Worm (Caenorhabditis elegans): ENCODE results near the gene unc-26.

Gene unc-26

DNA sequence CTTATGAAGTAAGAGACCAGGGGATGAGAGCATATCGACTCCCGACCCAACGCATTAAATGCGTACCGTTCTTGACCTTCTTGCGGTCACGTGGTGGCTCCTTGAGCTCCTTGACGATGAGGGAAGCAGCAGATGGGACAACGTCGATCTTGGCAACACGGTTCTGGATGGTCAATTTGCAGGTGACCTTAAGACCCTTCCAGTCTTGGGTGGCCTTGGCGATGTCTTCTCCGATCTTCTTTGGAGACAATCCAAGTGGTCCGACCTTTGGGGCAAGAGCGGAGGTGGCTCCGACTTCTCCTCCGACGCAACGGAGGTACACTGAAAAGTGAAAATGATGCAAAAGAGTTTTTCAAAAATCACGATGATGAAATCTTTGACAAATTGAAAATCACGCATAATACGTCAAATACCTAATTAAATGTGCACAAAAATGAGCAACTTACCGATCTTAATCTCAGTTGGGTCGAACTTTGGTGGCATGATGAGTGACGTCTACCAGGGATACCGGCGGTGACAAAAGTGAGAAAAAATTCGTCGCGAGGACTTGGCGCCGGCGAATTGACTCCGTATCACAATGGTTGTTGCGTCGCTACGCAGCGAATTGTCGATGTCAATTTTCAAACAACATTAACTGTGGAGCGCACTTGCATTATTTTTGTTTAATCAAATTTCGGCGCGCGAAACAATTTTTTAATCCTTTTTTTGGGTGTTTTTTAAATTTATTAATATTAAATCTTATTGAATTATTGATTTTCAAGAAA lies 32.1 kb downstream of the unc-26 start, which contains the start of gene rpl-12 (continued):
- peak; percentile 97 for TF ChIP-seq egl-13 (tag; optimal IDR thresholded peaks at IDR 0.05)
- TF ChIP-seq irx-1 (tag; optimal IDR thresholded peaks at IDR 0.05): peak; percentile 99
- TF ChIP-seq nhr-28 (tag; optimal IDR thresholded peaks at IDR 0.05): peak; percentile 36
- peak; percentile 71 for TF ChIP-seq ceh-90 (tag; optimal IDR thresholded peaks at IDR 0.05)
- peak; percentile 99 for TF ChIP-seq dsc-1 (tag; optimal IDR thresholded peaks at IDR 0.05)
- TF ChIP-seq snpc-4 (tag; optimal IDR thresholded peaks at IDR 0.05): peak; percentile 92
- TF ChIP-seq fkh-8 (tag; optimal IDR thresholded peaks at IDR 0.05): peak; percentile 100
- TF ChIP-seq nhr-19 (GFP tag; conservative IDR thresholded peaks at IDR 0.05): peak; percentile 99
- peak; percentile 99 for TF ChIP-seq fkh-10 (GFP tag; optimal IDR thresholded peaks at IDR 0.05)
- no peak for TF ChIP-seq pag-3 (tag; optimal IDR thresholded peaks at IDR 0.05; ENCODE audit: borderline replicate concordance, insufficient read depth)
- TF ChIP-seq nhr-84 (tag; optimal IDR thresholded peaks at IDR 0.05): peak; percentile 67
- peak; percentile 99 for TF ChIP-seq lin-39 (tag; optimal IDR thresholded peaks at IDR 0.05)
- peak; percentile 82 for TF ChIP-seq C34B4.2 (tag; optimal IDR thresholded peaks at IDR 0.05)
- TF ChIP-seq egl-27 (tag; optimal IDR thresholded peaks at IDR 0.05): peak; percentile 72 to 87
- TF ChIP-seq tbx-2 (tag; optimal IDR thresholded peaks at IDR 0.05): peak; percentile 99
- peak; percentile 97 for TF ChIP-seq grh-1 (GFP tag; IDR thresholded peaks at IDR 0.05)
- TF ChIP-seq nhr-71 (tag; optimal IDR thresholded peaks at IDR 0.05): peak; percentile 100
- TF ChIP-seq lin-13 (GFP tag; optimal IDR thresholded peaks at IDR 0.05): peak; percentile 99
- TF ChIP-seq nhr-90 (tag; optimal IDR thresholded peaks at IDR 0.05; ENCODE audit: poor library complexity): peak; percentile 99
- TF ChIP-seq mab-9 (GFP tag; IDR thresholded peaks at IDR 0.05): peak; percentile 96
- TF ChIP-seq skn-1 (tag; optimal IDR thresholded peaks at IDR 0.05): peak; percentile 96
- TF ChIP-seq efl-1 (optimal IDR thresholded peaks at IDR 0.05): peak; percentile 98
- peak; percentile 93 to 100 for TF ChIP-seq efl-1 (GFP tag; optimal IDR thresholded peaks at IDR 0.05 in 1 of 2)
- peak; percentile 97 for TF ChIP-seq C04F5.9 (tag; optimal IDR thresholded peaks at IDR 0.05)
- peak; percentile 21 for TF ChIP-seq unc-62 (GFP tag; optimal IDR thresholded peaks at IDR 0.05)
- TF ChIP-seq zag-1 (tag; optimal IDR thresholded peaks at IDR 0.05): peak; percentile 94
- TF ChIP-seq unc-86 (tag; optimal IDR thresholded peaks at IDR 0.05): peak; percentile 99
- peak; percentile 2 to 98 for TF ChIP-seq mdl-1 (tag; optimal IDR thresholded peaks at IDR 0.05)
- TF ChIP-seq tlp-1 (tag; optimal IDR thresholded peaks at IDR 0.05): no peak
- TF ChIP-seq lin-14 (GFP tag; optimal IDR thresholded peaks at IDR 0.05): peak; percentile 99
- peak; percentile 77 for TF ChIP-seq ceh-63 (GFP tag; optimal IDR thresholded peaks at IDR 0.05)
- peak; percentile 98 for TF ChIP-seq jun-1 (tag; optimal IDR thresholded peaks at IDR 0.05)
- TF ChIP-seq nhr-11 (tag; optimal IDR thresholded peaks at IDR 0.05): peak; percentile 93
- peak; percentile 97 for TF ChIP-seq fos-1 (tag; optimal IDR thresholded peaks at IDR 0.05)

DNA sequence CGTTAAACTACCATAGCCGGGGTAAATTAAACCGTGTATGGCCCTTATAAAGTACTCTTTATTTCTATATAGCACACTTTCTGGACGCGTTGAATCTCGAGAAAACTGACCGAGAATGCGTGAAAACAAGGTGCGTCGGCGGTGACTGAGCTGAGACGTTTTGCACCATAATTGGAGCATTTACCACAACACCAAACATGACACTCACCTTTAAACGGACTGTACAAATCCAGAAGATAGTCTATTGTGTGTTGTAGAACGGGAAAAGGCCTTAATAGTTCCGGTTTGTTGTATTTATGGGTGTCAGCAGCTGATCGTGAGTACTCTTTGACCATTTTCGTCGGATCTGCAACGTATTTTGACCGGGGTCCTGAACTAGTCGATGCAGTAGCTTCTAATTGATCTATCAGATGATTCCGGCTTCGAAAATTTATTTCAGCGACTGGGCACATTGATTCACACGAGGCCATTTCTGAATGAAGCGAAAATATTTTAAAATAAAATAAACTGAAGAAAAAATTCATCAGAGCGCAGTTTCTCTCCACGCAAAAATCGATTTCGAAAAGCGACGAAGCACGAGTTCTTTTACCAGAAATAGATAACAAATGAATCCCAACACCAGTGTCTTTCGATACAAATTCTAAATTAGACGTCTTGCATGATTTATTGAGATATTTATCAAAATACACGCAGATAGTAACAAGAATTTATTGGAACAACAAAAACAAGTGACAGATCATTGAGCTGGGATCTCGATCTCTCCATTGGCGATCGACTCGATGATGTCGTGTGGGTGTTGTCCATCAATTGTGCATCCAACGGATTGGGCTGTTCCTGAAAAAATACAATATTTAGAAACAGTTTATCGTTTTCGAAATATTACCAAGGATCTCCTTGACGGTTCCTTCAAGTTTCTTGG lies 33.1 kb downstream of the unc-26 start, which contains the start of gene tag-115:
Gene tag-115 (minus strand): TSS at position 472 of the 919 bp plus-strand sequence.
- no peak for TF ChIP-seq unc-130 (tag; optimal IDR thresholded peaks at IDR 0.05)
- no peak for TF ChIP-seq F16B12.6 (tag; optimal IDR thresholded peaks at IDR 0.05)
- TF ChIP-seq ets-5 (GFP tag; IDR thresholded peaks at IDR 0.05): no peak
- peak in 1 of 2 experiments; percentile 50 for TF ChIP-seq lin-35 (GFP tag; optimal IDR thresholded peaks at IDR 0.05)
- no peak for TF ChIP-seq zip-4 (GFP tag; optimal IDR thresholded peaks at IDR 0.05)
- TF ChIP-seq tbx-2 (tag; optimal IDR thresholded peaks at IDR 0.05): no peak
- no peak for TF ChIP-seq mdl-1 (tag; optimal IDR thresholded peaks at IDR 0.05)
- TF ChIP-seq nhr-28 (tag; optimal IDR thresholded peaks at IDR 0.05): no peak
- no peak for TF ChIP-seq lin-14 (GFP tag; optimal IDR thresholded peaks at IDR 0.05)
- no peak for TF ChIP-seq egl-13 (tag; optimal IDR thresholded peaks at IDR 0.05)
- TF ChIP-seq aha-1 (tag; optimal IDR thresholded peaks at IDR 0.05): no peak
- no peak for TF ChIP-seq ceh-90 (tag; optimal IDR thresholded peaks at IDR 0.05)
- TF ChIP-seq ceh-88 (GFP tag; IDR thresholded peaks at IDR 0.05): no peak
- TF ChIP-seq egl-27 (tag; optimal IDR thresholded peaks at IDR 0.05): no peak
- TF ChIP-seq jun-1 (tag; optimal IDR thresholded peaks at IDR 0.05): no peak
- TF ChIP-seq swsn-7 (tag; optimal IDR thresholded peaks at IDR 0.05): peak; percentile 18
- no peak for TF ChIP-seq nhr-19 (GFP tag; conservative IDR thresholded peaks at IDR 0.05)
- TF ChIP-seq nhr-47 (tag; optimal IDR thresholded peaks at IDR 0.05): peak; percentile 37
- no peak for TF ChIP-seq fkh-10 (GFP tag; optimal IDR thresholded peaks at IDR 0.05)
- TF ChIP-seq ceh-63 (GFP tag; optimal IDR thresholded peaks at IDR 0.05): no peak
- peak; percentile 9 for TF ChIP-seq rnt-1 (tag; optimal IDR thresholded peaks at IDR 0.05)
- no peak for TF ChIP-seq sptf-1 (tag; optimal IDR thresholded peaks at IDR 0.05)
- no peak for TF ChIP-seq C04F5.9 (tag; optimal IDR thresholded peaks at IDR 0.05)
- no peak for TF ChIP-seq dsc-1 (tag; optimal IDR thresholded peaks at IDR 0.05)
- TF ChIP-seq zag-1 (tag; optimal IDR thresholded peaks at IDR 0.05): no peak
- no peak for TF ChIP-seq nhr-20 (tag; optimal IDR thresholded peaks at IDR 0.05)
- no peak for TF ChIP-seq xbp-1 (tag; optimal IDR thresholded peaks at IDR 0.05)

All from whole organism, L1 larva.